Fruit fly (Drosophila melanogaster) Kc167 (cell line): ENCODE measurements around the gene Spg7.

Experiments
- Myc ChIP-seq: fragments of >200 bp; optimal IDR thresholded peaks from 2 replicates; lab custom pipeline; 2017; ENCODE audit warnings: missing external identifiers
- Sin3A ChIP-seq: fragments of >200 bp; optimal IDR thresholded peaks from 2 replicates; lab custom pipeline; 2018; ENCODE audit warnings: missing external identifiers
- h ChIP-seq: fragments of >200 bp; optimal IDR thresholded peaks from 3 replicates; lab custom pipeline; 2018; ENCODE audit warnings: missing external identifiers
- insv ChIP-seq: fragments of >200 bp; optimal IDR thresholded peaks from 3 replicates; lab custom pipeline; 2018; ENCODE audit warnings: missing external identifiers
- psq ChIP-seq: fragments of >200 bp; optimal IDR thresholded peaks from 2 replicates; lab custom pipeline; 2017; ENCODE audit warnings: missing external identifiers
- ttk ChIP-seq: sonication (Bioruptor generic); optimal IDR thresholded peaks from 2 replicates; lab custom pipeline; 2017; ENCODE audit warnings: missing external identifiers

Spg7 gene

DNA sequence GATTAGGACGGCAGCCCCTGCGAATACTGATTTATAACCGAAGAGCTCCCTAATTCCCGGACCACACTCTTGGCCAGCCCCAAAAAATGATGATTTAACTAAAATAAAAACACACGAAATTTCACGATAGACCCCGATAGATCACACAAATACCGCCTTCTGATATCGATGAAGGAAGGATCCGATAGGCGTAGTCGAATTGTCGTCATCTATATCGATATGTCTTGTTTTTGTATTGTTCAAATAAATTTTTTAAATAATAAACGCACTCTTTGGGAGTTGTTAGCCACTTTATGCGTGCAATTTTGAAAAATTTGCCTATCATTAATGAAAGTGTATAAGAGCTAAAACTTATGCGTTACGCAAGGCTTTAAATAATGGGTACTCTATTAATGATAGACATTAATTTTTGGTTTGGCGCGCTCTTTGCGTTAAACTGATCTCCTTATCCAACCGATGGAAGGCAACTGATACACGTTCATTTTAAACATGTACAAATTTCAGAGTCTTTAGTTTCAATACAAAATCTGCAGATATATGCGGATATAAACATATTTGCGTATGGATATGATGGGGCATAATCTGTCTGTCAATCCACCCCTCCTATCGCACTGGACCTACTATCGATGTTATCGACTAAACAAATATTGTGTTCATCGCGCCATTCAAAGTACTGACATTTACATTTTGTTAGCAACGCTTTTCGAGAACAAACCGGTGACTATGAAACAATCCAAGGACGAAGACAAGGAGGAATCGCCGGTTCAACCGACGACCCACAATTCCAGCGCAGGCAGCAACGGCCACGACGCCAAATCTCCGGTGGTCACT lies at the start of gene Spg7, which contains the start of gene Lint-O:
Gene Spg7 (minus strand): TSS at position 148 of the 831 bp plus-strand sequence.
Gene Lint-O (plus strand): TSS at position 638 of the 831 bp plus-strand sequence.
- TF ChIP-seq ttk (lab: Kevin White, UChicago) = no peak
- no peak for TF ChIP-seq h (lab: Kevin White, UChicago)
- no peak for TF ChIP-seq insv (lab: Kevin White, UChicago)
- TF ChIP-seq Myc (lab: Kevin White, UChicago) = no peak
- TF ChIP-seq Sin3A (lab: Kevin White, UChicago) = no peak
- no peak for TF ChIP-seq psq (lab: Kevin White, UChicago)

dm6 chrX:2744042-2744441 lies 46.0 kb upstream of the Spg7 start, which contains the start of gene Syx4:
Gene Syx4, minus strand, starts transcription at chrX:2744076.
- TF ChIP-seq psq (lab: Kevin White, UChicago) (no peak), insv (lab: Kevin White, UChicago) (no peak), h (lab: Kevin White, UChicago) (no peak), Sin3A (lab: Kevin White, UChicago) (no peak), Myc (lab: Kevin White, UChicago) (no peak), ttk (lab: Kevin White, UChicago) (no peak)

- TF ChIP-seq Sin3A (lab: Kevin White, UChicago) (no peak), Myc (lab: Kevin White, UChicago) (no peak), psq (lab: Kevin White, UChicago) (no peak), h (lab: Kevin White, UChicago) (no peak), ttk (lab: Kevin White, UChicago) (no peak), insv (lab: Kevin White, UChicago) (no peak)
Measured at dm6 chrX:2743601-2744000, 45.6 kb upstream of the Spg7 start.

- TF ChIP-seq Sin3A (lab: Kevin White, UChicago) = no peak
- no peak for TF ChIP-seq insv (lab: Kevin White, UChicago)
- no peak for TF ChIP-seq psq (lab: Kevin White, UChicago)
- TF ChIP-seq h (lab: Kevin White, UChicago) = no peak
- no peak for TF ChIP-seq Myc (lab: Kevin White, UChicago)
- no peak for TF ChIP-seq ttk (lab: Kevin White, UChicago)
Measured at dm6 chrX:2743020-2743419, 45.0 kb upstream of the Spg7 start.

- TF ChIP-seq Myc (lab: Kevin White, UChicago) (no peak), Sin3A (lab: Kevin White, UChicago) (no peak), ttk (lab: Kevin White, UChicago) (no peak), insv (lab: Kevin White, UChicago) (no peak)
Measured at dm6 chrX:2742067-2742466, 44.1 kb upstream of the Spg7 start.

dm6 chrX:2740084-2740483 lies 42.1 kb upstream of the Spg7 start, which contains the start of gene kirre:
Gene kirre, plus strand, starts transcription at chrX:2740384.
- TF ChIP-seq Sin3A (lab: Kevin White, UChicago) = no peak
- TF ChIP-seq insv (lab: Kevin White, UChicago) = no peak
- no peak for TF ChIP-seq psq (lab: Kevin White, UChicago)
- no peak for TF ChIP-seq h (lab: Kevin White, UChicago)
- TF ChIP-seq Myc (lab: Kevin White, UChicago) = no peak
- no peak for TF ChIP-seq ttk (lab: Kevin White, UChicago)

- TF ChIP-seq h (lab: Kevin White, UChicago) (no peak), Myc (lab: Kevin White, UChicago) (no peak), insv (lab: Kevin White, UChicago) (no peak), ttk (lab: Kevin White, UChicago) (no peak), psq (lab: Kevin White, UChicago) (no peak), Sin3A (lab: Kevin White, UChicago) (no peak)
Measured at dm6 chrX:2738663-2739062, 40.7 kb upstream of the Spg7 start, which contains the start of gene crm. Gene crm, minus strand, starts transcription at chrX:2738773.

DNA sequence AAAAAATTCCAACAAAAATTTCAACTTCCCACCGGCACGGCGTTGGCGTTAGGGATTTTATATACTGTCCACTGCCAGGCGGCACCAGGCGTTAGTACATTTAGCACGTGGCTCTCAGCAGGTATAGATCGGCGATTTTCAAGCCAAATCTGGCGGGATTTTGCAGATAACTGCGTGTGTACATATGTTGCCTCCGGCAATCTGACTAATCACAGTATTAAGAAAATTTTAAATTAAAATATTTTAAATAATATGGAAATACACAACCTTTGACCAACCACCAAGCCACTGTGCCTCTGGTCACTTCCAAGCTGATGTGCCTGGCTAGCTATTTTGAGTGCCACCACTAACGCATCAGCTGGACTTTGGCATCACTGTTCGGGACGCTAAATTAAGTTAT lies 34.1 kb upstream of the Spg7 start, which contains the start of the genes ttm50 and CG2712:
Gene ttm50 (minus strand): TSS at position 64 of the 400 bp plus-strand sequence.
Gene CG2712 (plus strand): TSS at position 343 of the 400 bp plus-strand sequence.
- TF ChIP-seq Myc (lab: Kevin White, UChicago) = no peak
- no peak for TF ChIP-seq ttk (lab: Kevin White, UChicago)
- TF ChIP-seq insv (lab: Kevin White, UChicago) = no peak
- TF ChIP-seq psq (lab: Kevin White, UChicago) = no peak
- no peak for TF ChIP-seq Sin3A (lab: Kevin White, UChicago)
- no peak for TF ChIP-seq h (lab: Kevin White, UChicago)

DNA sequence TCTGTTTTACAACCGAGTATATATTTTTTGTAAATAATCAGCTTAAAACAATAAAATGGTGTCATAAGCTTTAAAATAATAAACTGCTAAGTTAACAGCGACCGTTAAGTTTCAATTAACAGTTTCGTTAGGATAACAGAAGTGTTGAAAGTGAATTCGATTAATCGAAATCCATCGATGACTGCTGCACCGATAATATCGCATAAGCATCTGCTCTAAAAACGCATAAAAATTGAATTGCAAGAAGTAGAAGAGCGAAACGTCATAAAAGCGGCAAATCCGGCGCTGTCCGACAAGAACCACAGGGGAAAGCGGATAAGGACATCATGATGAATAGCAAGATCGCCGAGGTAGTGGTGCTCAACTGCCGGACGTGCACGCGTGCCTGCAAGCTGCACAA lies 29.5 kb upstream of the Spg7 start, which contains the start of gene dwg:
Gene dwg (plus strand): TSS at position 193 of the 400 bp plus-strand sequence.
- no peak for TF ChIP-seq h (lab: Kevin White, UChicago)
- no peak for TF ChIP-seq ttk (lab: Kevin White, UChicago)
- TF ChIP-seq psq (lab: Kevin White, UChicago) = no peak
- TF ChIP-seq Sin3A (lab: Kevin White, UChicago) = no peak
- no peak for TF ChIP-seq insv (lab: Kevin White, UChicago)
- TF ChIP-seq Myc (lab: Kevin White, UChicago) = no peak

- TF ChIP-seq Myc (lab: Kevin White, UChicago) (no peak), ttk (lab: Kevin White, UChicago) (no peak), h (lab: Kevin White, UChicago) (no peak), Sin3A (lab: Kevin White, UChicago) (no peak), psq (lab: Kevin White, UChicago) (no peak), insv (lab: Kevin White, UChicago) (no peak)
Measured at dm6 chrX:2726420-2726819, 28.4 kb upstream of the Spg7 start, which contains the start of gene vilya. Gene vilya, plus strand, starts transcription at chrX:2726678.

DNA sequence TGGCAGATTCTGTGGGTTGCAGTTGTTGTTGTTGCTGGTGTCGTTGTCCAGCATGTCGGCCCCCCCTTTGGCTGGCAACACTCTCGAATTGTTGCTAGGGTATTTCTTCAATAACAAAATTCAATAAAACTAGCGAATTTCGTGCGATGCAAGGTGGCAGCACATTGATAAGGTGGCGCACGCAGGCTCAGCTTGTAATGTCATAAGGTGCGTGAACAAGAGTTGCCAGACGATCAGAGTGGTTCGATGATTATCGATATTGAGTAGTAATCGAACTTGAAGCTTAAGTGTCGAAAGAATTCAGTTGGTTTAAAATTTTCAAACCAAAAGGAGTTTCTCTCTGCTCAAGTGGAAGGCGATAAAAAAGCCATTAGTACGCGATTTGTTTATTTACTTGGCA lies 22.1 kb upstream of the Spg7 start, which contains the start of gene CG2701:
Gene CG2701 (minus strand): TSS at position 206 of the 400 bp plus-strand sequence.
- TF ChIP-seq Sin3A (lab: Kevin White, UChicago) = no peak
- no peak for TF ChIP-seq h (lab: Kevin White, UChicago)
- TF ChIP-seq psq (lab: Kevin White, UChicago) = no peak
- TF ChIP-seq insv (lab: Kevin White, UChicago) = no peak
- TF ChIP-seq Myc (lab: Kevin White, UChicago) = no peak
- no peak for TF ChIP-seq ttk (lab: Kevin White, UChicago)
